Worm (Caenorhabditis elegans) whole organism, mixed stage, embryonic: ENCODE data around the gene C06A1.3.

ENCODE experiments used
- M03D4.4 ChIP-seq: sonication (generic microtip); optimal IDR thresholded peaks from 2 replicates; lab custom pipeline; 2017; ENCODE audit warnings: mild to moderate bottlenecking, missing genetic modification characterization, missing compliant biosample characterization
- bed-3 ChIP-seq: fragments of 200-800 bp; sonication (Bioruptor generic); optimal IDR thresholded peaks from 3 replicates; lab custom pipeline; 2018; ENCODE audit warnings: mild to moderate bottlenecking, missing genetic modification characterization, moderate library complexity, missing compliant biosample characterization
- blmp-1 ChIP-seq: fragments of 150-350 bp; optimal IDR thresholded peaks from 2 replicates; lab custom pipeline; 2014; ENCODE audit warnings: missing biosample characterization, missing genetic modification characterization
- ceh-39 ChIP-seq: fragments of 150-350 bp; optimal IDR thresholded peaks from 2 replicates; lab custom pipeline; 2014; ENCODE audit warnings: missing biosample characterization, missing genetic modification characterization
- ceh-43 ChIP-seq: fragments of 200-800 bp; sonication (Bioruptor generic); optimal IDR thresholded peaks from 2 replicates; lab custom pipeline; 2018; ENCODE audit warnings: mild to moderate bottlenecking, missing genetic modification characterization, moderate library complexity, missing compliant biosample characterization
- ceh-83 ChIP-seq: fragments of 200-800 bp; sonication (Bioruptor generic); optimal IDR thresholded peaks from 2 replicates; lab custom pipeline; 2018; ENCODE audit warnings: mild to moderate bottlenecking, missing genetic modification characterization, missing compliant biosample characterization
- ces-1 ChIP-seq: fragments of 150-350 bp; optimal IDR thresholded peaks from 2 replicates; lab custom pipeline; 2014; ENCODE audit warnings: missing biosample characterization, missing genetic modification reagents, missing genetic modification characterization
- cnd-1 ChIP-seq: fragments of 200-800 bp; sonication (Bioruptor generic); optimal IDR thresholded peaks from 2 replicates; lab custom pipeline; 2018; ENCODE audit warnings: mild to moderate bottlenecking, missing genetic modification characterization, missing compliant biosample characterization
- elt-1 ChIP-seq: sonication (generic microtip); optimal IDR thresholded peaks from 2 replicates; lab custom pipeline; 2017; ENCODE audit warnings: missing genetic modification characterization, mild to moderate bottlenecking, missing compliant biosample characterization, antibody characterized with exemption, moderate library complexity, borderline replicate concordance; ENCODE audit not compliant: insufficient read depth
- elt-3 ChIP-seq: fragments of 150-350 bp; optimal IDR thresholded peaks from 2 replicates; lab custom pipeline; 2014; ENCODE audit warnings: missing biosample characterization, missing genetic modification characterization
- flh-1 ChIP-seq: fragments of 200-800 bp; sonication (Bioruptor generic); optimal IDR thresholded peaks from 2 replicates; lab custom pipeline; 2018; ENCODE audit warnings: mild to moderate bottlenecking, missing genetic modification characterization, moderate library complexity, missing compliant biosample characterization
- ham-2 ChIP-seq: fragments of 200-800 bp; sonication (Bioruptor generic); optimal IDR thresholded peaks from 2 replicates; lab custom pipeline; 2018; ENCODE audit warnings: mild to moderate bottlenecking, missing genetic modification characterization, missing compliant biosample characterization
- hlh-1 ChIP-seq: fragments of 150-350 bp; optimal IDR thresholded peaks from 2 replicates; lab custom pipeline; 2014; ENCODE audit warnings: missing biosample characterization, missing genetic modification reagents, missing genetic modification characterization
- lin-13 ChIP-seq: fragments of 150-350 bp; optimal IDR thresholded peaks from 2 replicates; lab custom pipeline; 2014; ENCODE audit warnings: missing biosample characterization, missing genetic modification characterization
- lin-32 ChIP-seq: fragments of 200-800 bp; sonication (Bioruptor generic); optimal IDR thresholded peaks from 2 replicates; lab custom pipeline; 2018; ENCODE audit warnings: mild to moderate bottlenecking, missing genetic modification characterization, missing compliant biosample characterization
- lsy-2 ChIP-seq: fragments of 150-350 bp; optimal IDR thresholded peaks from 2 replicates; lab custom pipeline; 2014; ENCODE audit warnings: missing biosample characterization, missing genetic modification characterization
- mab-5 ChIP-seq: fragments of 150-350 bp; optimal IDR thresholded peaks from 2 replicates; lab custom pipeline; 2014; ENCODE audit warnings: missing biosample characterization, missing genetic modification characterization
- mep-1 ChIP-seq: fragments of 150-350 bp; optimal IDR thresholded peaks from 2 replicates; lab custom pipeline; 2017; ENCODE audit warnings: missing biosample characterization, missing genetic modification reagents, missing genetic modification characterization, inconsistent platforms
- mls-2 ChIP-seq: sonication (generic microtip); optimal IDR thresholded peaks from 2 replicates; lab custom pipeline; 2016; ENCODE audit warnings: mild to moderate bottlenecking, missing genetic modification characterization, moderate library complexity, missing compliant biosample characterization
- nhr-12 ChIP-seq: fragments of 150-350 bp; optimal IDR thresholded peaks from 2 replicates; lab custom pipeline; 2014; ENCODE audit warnings: missing biosample characterization, missing genetic modification characterization
- nhr-2 ChIP-seq: fragments of 150-350 bp; optimal IDR thresholded peaks from 2 replicates; lab custom pipeline; 2014; ENCODE audit warnings: missing biosample characterization, missing genetic modification characterization
- nhr-28 ChIP-seq: fragments of 150-350 bp; optimal IDR thresholded peaks from 2 replicates; lab custom pipeline; 2014; ENCODE audit warnings: missing biosample characterization, missing genetic modification characterization
- nhr-76 ChIP-seq: sonication (generic microtip); optimal IDR thresholded peaks from 2 replicates; lab custom pipeline; 2017; ENCODE audit warnings: missing biosample characterization, missing genetic modification characterization
- pha-4 ChIP-seq: fragments of 150-350 bp; optimal IDR thresholded peaks from 2 replicates; lab custom pipeline; 2018; ENCODE audit warnings: missing biosample characterization, missing genetic modification reagents, missing genetic modification characterization
- sem-2 ChIP-seq: fragments of 200-800 bp; sonication (Bioruptor generic); optimal IDR thresholded peaks from 2 replicates; lab custom pipeline; 2018; ENCODE audit warnings: mild to moderate bottlenecking, missing genetic modification characterization, missing compliant biosample characterization
- snpc-4 ChIP-seq: fragments of 150-350 bp; optimal IDR thresholded peaks from 2 replicates; lab custom pipeline; 2014; ENCODE audit warnings: missing biosample characterization, missing genetic modification characterization
- sptf-1 ChIP-seq: sonication (generic microtip); optimal IDR thresholded peaks from 2 replicates; lab custom pipeline; 2017; ENCODE audit warnings: mild to moderate bottlenecking, missing genetic modification characterization, moderate library complexity, missing compliant biosample characterization
- tbx-8 ChIP-seq: fragments of 200-800 bp; sonication (Bioruptor generic); optimal IDR thresholded peaks from 2 replicates; lab custom pipeline; 2018; ENCODE audit warnings: mild to moderate bottlenecking, missing genetic modification characterization, moderate library complexity, missing compliant biosample characterization
- unc-120 ChIP-seq: sonication (generic microtip); optimal IDR thresholded peaks from 2 replicates; lab custom pipeline; 2017; ENCODE audit warnings: missing genetic modification characterization, missing compliant biosample characterization; ENCODE audit not compliant: poor library complexity, severe bottlenecking
- unc-39 ChIP-seq: fragments of 150-350 bp; optimal IDR thresholded peaks from 2 replicates; lab custom pipeline; 2014; ENCODE audit warnings: missing biosample characterization, missing genetic modification characterization
- unc-62 ChIP-seq: fragments of 150-350 bp; optimal IDR thresholded peaks from 2 replicates; lab custom pipeline; 2014; ENCODE audit warnings: missing biosample characterization, missing genetic modification reagents, missing genetic modification characterization
- zip-8 ChIP-seq: fragments of 150-350 bp; optimal IDR thresholded peaks from 2 replicates; lab custom pipeline; 2014; ENCODE audit warnings: missing biosample characterization, missing genetic modification characterization
- ztf-11 ChIP-seq: fragments of 150-350 bp; optimal IDR thresholded peaks from 2 replicates; lab custom pipeline; 2014; ENCODE audit warnings: missing biosample characterization, missing genetic modification characterization

The C06A1.3 gene

DNA sequence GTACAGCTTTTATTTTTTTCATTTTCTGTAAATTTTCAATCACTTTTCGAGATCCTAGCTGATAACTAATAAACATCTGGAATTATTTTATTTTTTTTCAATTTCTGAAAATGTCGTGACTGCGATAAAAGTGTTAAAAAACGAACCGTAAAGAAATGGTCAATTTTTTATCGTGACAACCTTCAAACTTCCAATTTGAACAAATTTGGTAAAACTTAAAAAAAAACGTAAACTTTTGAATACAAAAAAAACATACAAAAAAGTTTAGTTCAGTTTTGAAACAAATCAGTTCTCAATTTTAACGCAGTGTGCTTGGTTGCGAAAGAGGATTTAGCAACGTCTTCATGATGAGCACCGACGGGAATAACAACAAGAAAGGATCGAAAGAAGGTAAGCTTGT, at the start of gene C06A1.3:
Gene C06A1.3, plus strand, starts transcription at position 301 of the 400 bp plus-strand sequence.
- TF ChIP-seq sem-2 (GFP tag; lab: Kevin White, UChicago) (no peak), M03D4.4 (tag; lab: Kevin White, UChicago) (no peak), unc-39 (tag; lab: Kevin White, UChicago) (no peak), nhr-12 (no peak), pha-4 (tag; lab: Kevin White, UChicago) (no peak), unc-120 (no peak), lsy-2 (no peak)

- TF ChIP-seq ceh-39 (no peak), blmp-1 (no peak), unc-39 (tag; lab: Kevin White, UChicago) (no peak), bed-3 (GFP tag; lab: Kevin White, UChicago) (no peak), M03D4.4 (tag; lab: Kevin White, UChicago) (no peak), nhr-12 (no peak), mls-2 (no peak), unc-120 (no peak), unc-62 (GFP tag; lab: Kevin White, UChicago) (no peak), ztf-11 (tag; lab: Kevin White, UChicago) (no peak), cnd-1 (no peak), sptf-1 (no peak), snpc-4 (tag; lab: Kevin White, UChicago) (no peak), mab-5 (tag; lab: Kevin White, UChicago) (no peak)
Measured at ce11 chrII:10523031-10523430, 49.0 kb upstream of the C06A1.3 start.

DNA sequence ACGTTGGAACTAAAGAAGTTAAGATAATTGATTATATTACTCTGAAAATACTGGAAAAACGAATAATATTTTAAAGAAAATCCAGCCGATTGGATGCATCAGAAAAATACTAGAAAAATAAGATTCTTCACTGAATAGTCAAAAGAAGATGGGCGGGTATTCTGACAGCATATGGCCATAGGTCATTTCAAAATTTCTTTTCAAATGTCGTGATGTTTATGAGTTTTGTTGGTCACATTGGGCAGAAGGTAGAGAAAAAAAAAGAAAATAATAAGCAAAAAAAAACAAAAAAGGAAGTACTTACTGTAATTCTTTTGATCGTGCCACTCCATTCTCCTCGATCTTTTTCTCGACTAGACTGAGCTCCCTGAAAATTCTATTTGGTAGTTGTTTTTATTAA, 48.5 kb upstream of the C06A1.3 start, which contains the start of gene F59B10.5:
Gene F59B10.5, minus strand, starts transcription at position 101 of the 400 bp plus-strand sequence.
- TF ChIP-seq ham-2 (GFP tag; lab: Kevin White, UChicago) (no peak), blmp-1 (no peak), nhr-28 (no peak), nhr-12 (no peak), elt-3 (tag; lab: Kevin White, UChicago) (no peak), ceh-39 (no peak), flh-1 (GFP tag; lab: Kevin White, UChicago) (no peak), ceh-83 (GFP tag; lab: Kevin White, UChicago) (no peak), zip-8 (tag; lab: Kevin White, UChicago) (no peak), nhr-76 (tag; lab: Kevin White, UChicago) (no peak), snpc-4 (tag; lab: Kevin White, UChicago) (no peak), ztf-11 (tag; lab: Kevin White, UChicago) (no peak)

DNA sequence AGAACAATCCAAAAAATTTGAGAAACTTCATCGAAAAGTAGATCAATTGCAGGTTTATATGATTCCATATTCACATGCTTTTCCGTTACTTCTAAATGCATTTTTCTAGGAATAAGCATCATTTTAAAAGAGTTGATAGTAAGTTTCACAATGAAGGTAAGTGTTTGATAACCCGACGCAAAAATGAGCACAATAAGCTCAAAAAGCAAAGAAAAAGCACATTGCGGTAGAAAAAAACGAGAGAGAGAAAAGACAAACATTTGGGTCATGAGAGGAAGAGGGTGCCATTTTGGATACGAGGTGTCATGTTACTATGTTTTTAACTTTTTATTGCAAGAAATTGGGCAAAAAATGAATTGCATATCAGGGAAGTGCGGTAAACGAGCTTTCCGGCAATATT, 47.7 kb upstream of the C06A1.3 start, which contains the start of gene F59B10.6:
Gene F59B10.6, minus strand, starts transcription at position 101 of the 400 bp plus-strand sequence.
- TF ChIP-seq mls-2 (no peak), ces-1 (no peak), unc-62 (GFP tag; lab: Kevin White, UChicago) (no peak), lin-13 (tag; lab: Kevin White, UChicago) (no peak), ceh-43 (GFP tag; lab: Kevin White, UChicago) (no peak), flh-1 (GFP tag; lab: Kevin White, UChicago) (no peak), pha-4 (tag; lab: Kevin White, UChicago) (no peak), elt-3 (tag; lab: Kevin White, UChicago) (no peak), nhr-2 (tag; lab: Kevin White, UChicago) (no peak), mab-5 (tag; lab: Kevin White, UChicago) (no peak), mep-1 (tag; lab: Kevin White, UChicago) (no peak), unc-39 (tag; lab: Kevin White, UChicago) (no peak), snpc-4 (tag; lab: Kevin White, UChicago) (no peak), nhr-28 (no peak), tbx-8 (GFP tag; lab: Kevin White, UChicago) (no peak), lin-32 (GFP tag; lab: Kevin White, UChicago) (no peak), ham-2 (GFP tag; lab: Kevin White, UChicago) (no peak), lsy-2 (no peak), ztf-11 (tag; lab: Kevin White, UChicago) (no peak)

- TF ChIP-seq M03D4.4 (tag; lab: Kevin White, UChicago), result no peak
- no peak for TF ChIP-seq elt-3 (tag; lab: Kevin White, UChicago)
- TF ChIP-seq snpc-4 (tag; lab: Kevin White, UChicago), result no peak
- no peak for TF ChIP-seq elt-1 (tag; lab: Kevin White, UChicago)
- TF ChIP-seq cnd-1, result no peak
- no peak for TF ChIP-seq mab-5 (tag; lab: Kevin White, UChicago)
- TF ChIP-seq hlh-1 (tag; lab: Kevin White, UChicago), result no peak
- no peak for TF ChIP-seq ceh-39
- TF ChIP-seq tbx-8 (GFP tag; lab: Kevin White, UChicago), result no peak
- TF ChIP-seq unc-62 (GFP tag; lab: Kevin White, UChicago), result no peak
- no peak for TF ChIP-seq sptf-1
- no peak for TF ChIP-seq unc-39 (tag; lab: Kevin White, UChicago)
Measured at ce11 chrII:10525134-10525533, 46.9 kb upstream of the C06A1.3 start.
